Fruit fly (Drosophila melanogaster): ENCODE measurements around the gene CG13950.

The CG13950 gene

DNA sequence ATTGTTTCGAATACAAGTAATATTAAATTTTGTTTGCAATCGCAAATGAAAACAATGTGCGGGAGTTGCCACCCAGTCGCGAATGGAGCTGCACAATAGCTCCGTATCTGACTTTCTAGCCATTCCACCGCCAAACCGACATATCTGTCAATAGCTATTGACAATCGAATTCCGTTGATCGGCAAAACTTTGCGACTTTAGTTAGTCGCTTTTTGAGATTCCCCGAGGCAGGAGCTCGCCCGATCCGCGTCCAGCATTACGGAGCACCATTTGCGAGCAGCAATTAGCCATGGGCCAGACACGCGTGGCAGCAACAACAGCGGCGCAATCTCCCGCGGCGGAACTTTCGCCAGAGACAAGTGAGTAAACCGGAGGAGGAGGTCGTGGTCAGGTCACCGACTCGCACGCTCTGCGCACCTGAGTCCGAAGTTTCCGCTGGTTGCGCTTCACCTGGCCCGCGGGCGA lies 7.3 kb upstream of the CG13950 start, which contains the start of the genes CG4291 and kraken (continued):
- peak; percentile 36 for TF ChIP-seq Sox102F (GFP tag; optimal IDR thresholded peaks at IDR 0.05)
- TF ChIP-seq ab (GFP tag; optimal IDR thresholded peaks at IDR 0.05) = no peak
- TF ChIP-seq tup (GFP tag; optimal IDR thresholded peaks at IDR 0.05) = no peak
- no peak for TF ChIP-seq Hmx (GFP tag; optimal IDR thresholded peaks at IDR 0.05)
- TF ChIP-seq Trl (optimal IDR thresholded peaks at IDR 0.05) = no peak
- TF ChIP-seq Trl (GFP tag; optimal IDR thresholded peaks at IDR 0.05) = peak; percentile 47
- TF ChIP-seq CG5245 (GFP tag; optimal IDR thresholded peaks at IDR 0.05) = no peak
- TF ChIP-seq CG3407 (GFP tag; optimal IDR thresholded peaks at IDR 0.05) = no peak
- peak; percentile 39 for TF ChIP-seq fd3F (GFP tag; optimal IDR thresholded peaks at IDR 0.05)
- TF ChIP-seq CG12744 (GFP tag; optimal IDR thresholded peaks at IDR 0.05) = peak; percentile 43
- TF ChIP-seq CG17612 (GFP tag; IDR thresholded peaks at IDR 0.05) = peak; percentile 31; the same call in 1 of the 2 replicates
- peak; percentile 71; the same call in 2 of the 4 replicates for TF ChIP-seq Gug (GFP tag; IDR thresholded peaks at IDR 0.05)
- TF ChIP-seq CG4424 (GFP tag; optimal IDR thresholded peaks at IDR 0.05) = peak; percentile 52
- no peak for TF ChIP-seq h (optimal IDR thresholded peaks at IDR 0.05)
- no peak for TF ChIP-seq gcm2 (GFP tag; optimal IDR thresholded peaks at IDR 0.05)
- peak; percentile 46 for TF ChIP-seq CG10366 (GFP tag; IDR thresholded peaks at IDR 0.05)
- no peak for TF ChIP-seq CG4707 (GFP tag; optimal IDR thresholded peaks at IDR 0.05)
- peak; percentile 88 for TF ChIP-seq row (GFP tag; IDR thresholded peaks at IDR 0.05)
- TF ChIP-seq CG5953 (GFP tag; IDR thresholded peaks at IDR 0.05) = 0 out of 2 replicates have a peak, but pooled peaks have one; percentile 37
- TF ChIP-seq zf30C (GFP tag; optimal IDR thresholded peaks at IDR 0.05) = no peak
- TF ChIP-seq CG3847 (GFP tag; IDR thresholded peaks at IDR 0.05) = peak; percentile 77
- peak; percentile 74 for TF ChIP-seq CG16779 (GFP tag; IDR thresholded peaks at IDR 0.05)
- peak; percentile 61 for TF ChIP-seq Myb (GFP tag; optimal IDR thresholded peaks at IDR 0.05)
- TF ChIP-seq CG17359 (tag; optimal IDR thresholded peaks at IDR 0.05) = peak; percentile 24
- peak; percentile 33 for TF ChIP-seq CG9797 (GFP tag; optimal IDR thresholded peaks at IDR 0.05)
- no peak for TF ChIP-seq sc (optimal IDR thresholded peaks at IDR 0.05)
- no peak for TF ChIP-seq sc (GFP tag; optimal IDR thresholded peaks at IDR 0.05)
- TF ChIP-seq CG1529 (GFP tag; optimal IDR thresholded peaks at IDR 0.05) = no peak
- TF ChIP-seq CG15696 (tag; optimal IDR thresholded peaks at IDR 0.05) = peak; percentile 47
- peak; percentile 62 for TF ChIP-seq Deaf1 (tag; optimal IDR thresholded peaks at IDR 0.05)
- TF ChIP-seq CG8089 (GFP tag; optimal IDR thresholded peaks at IDR 0.05) = peak; percentile 51
- TF ChIP-seq CG4360 (GFP tag; IDR thresholded peaks at IDR 0.05) = peak; percentile 55
- TF ChIP-seq CG14441 (GFP tag; IDR thresholded peaks at IDR 0.05) = peak; percentile 57
- no peak for TF ChIP-seq Ravus (GFP tag; IDR thresholded peaks at IDR 0.05)
- TF ChIP-seq dimm (GFP tag; IDR thresholded peaks at IDR 0.05) = no peak
- TF ChIP-seq CG14965 (GFP tag; optimal IDR thresholded peaks at IDR 0.05; ENCODE audit: borderline replicate concordance) = no peak
- TF ChIP-seq Aef1 (GFP tag; IDR thresholded peaks at IDR 0.05) = peak; percentile 56
- TF ChIP-seq CG3726 (GFP tag; IDR thresholded peaks at IDR 0.05) = no peak
- peak; percentile 62 for TF ChIP-seq CG17186 (GFP tag; optimal IDR thresholded peaks at IDR 0.05)
- TF ChIP-seq Camta (GFP tag; optimal IDR thresholded peaks at IDR 0.05) = peak; percentile 6
- TF ChIP-seq Sry-δ (GFP tag; optimal IDR thresholded peaks at IDR 0.05) = peak; percentile 60
- TF ChIP-seq caup (GFP tag; optimal IDR thresholded peaks at IDR 0.05; ENCODE audit: severe bottlenecking) = peak; percentile 55
- peak; percentile 63; the same call in 2 of the 3 replicates for TF ChIP-seq ken (GFP tag; IDR thresholded peaks at IDR 0.05)
- TF ChIP-seq CG18599 (GFP tag; optimal IDR thresholded peaks at IDR 0.05) = peak; percentile 67
- TF ChIP-seq Pdp1 (GFP tag; optimal IDR thresholded peaks at IDR 0.05) = peak; percentile 60 to 70
- peak; percentile 30 for TF ChIP-seq CG11723 (GFP tag; optimal IDR thresholded peaks at IDR 0.05)
- no peak for TF ChIP-seq fd64A (GFP tag; optimal IDR thresholded peaks at IDR 0.05)
- TF ChIP-seq CG10147 (GFP tag; optimal IDR thresholded peaks at IDR 0.05) = peak; percentile 32
- no peak for TF ChIP-seq luna (GFP tag; optimal IDR thresholded peaks at IDR 0.05)
- peak; percentile 32 for TF ChIP-seq crc (GFP tag; optimal IDR thresholded peaks at IDR 0.05)
- TF ChIP-seq CG17912 (GFP tag; optimal IDR thresholded peaks at IDR 0.05) = peak; percentile 58
- peak; percentile 84 for TF ChIP-seq CG11456 (GFP tag; IDR thresholded peaks at IDR 0.05)

Data from whole organism, embryonic.